Fruit fly (Drosophila melanogaster): Measurements from ENCODE around the gene Psa.

- TF ChIP-seq CG8478 (optimal IDR thresholded peaks at IDR 0.05), result no peak
- no peak for TF ChIP-seq CTCF (optimal IDR thresholded peaks at IDR 0.05)
Observed at dm6 chr3L:1568225-1569161, 65.8 kb downstream of the Psa start, which contains the start of gene CG7879.

Data from S2 (cell line).